Worm (Caenorhabditis elegans) whole organism, L4 larva: ENCODE data around the gene lin-15A.
A peak's percentile ranks its signal among the peaks of the same experiment; 100 is the strongest.

ENCODE experiments used
- D1046.2 ChIP-seq: fragments of 200-800 bp; sonication (Bioruptor generic); IDR thresholded peaks from 2 replicates; pipeline ENCODE4 v1.3.6; 2022; ENCODE audit warnings: missing genetic modification characterization, missing compliant biosample characterization
- F26F4.8 ChIP-seq: fragments of 200-800 bp; sonication (Bioruptor generic); conservative IDR thresholded peaks from 2 replicates; pipeline ENCODE4 v1.3.6; 2022; ENCODE audit warnings: missing genetic modification characterization, missing compliant biosample characterization
- F44E2.7 ChIP-seq: fragments of 200-800 bp; sonication (Bioruptor generic); IDR thresholded peaks from 2 replicates; pipeline ENCODE4 v2.1.2; 2022; ENCODE audit warnings: missing genetic modification characterization, missing compliant biosample characterization
- F49E8.2 ChIP-seq: sonication (generic microtip); optimal IDR thresholded peaks from 2 replicates; lab custom pipeline; 2016; ENCODE audit warnings: missing compliant biosample characterization, mild to moderate bottlenecking, missing genetic modification characterization, borderline replicate concordance
- R02D3.7 ChIP-seq: fragments of 150-350 bp; sonication (generic microtip); optimal IDR thresholded peaks from 3 replicates; lab custom pipeline; 2014; ENCODE audit warnings: missing biosample characterization, missing genetic modification characterization
- T20F7.1 ChIP-seq: fragments of 200-800 bp; sonication (Bioruptor generic); optimal IDR thresholded peaks from 2 replicates; lab custom pipeline; 2018; ENCODE audit warnings: mild to moderate bottlenecking, missing genetic modification characterization, missing compliant biosample characterization
- Y105C5A.15 ChIP-seq: fragments of 200-800 bp; sonication (Bioruptor generic); IDR thresholded peaks from 2 replicates; pipeline ENCODE4 v1.3.6; 2022; ENCODE audit warnings: missing genetic modification characterization, missing compliant biosample characterization
- Y5F2A.4 ChIP-seq: fragments of 200-800 bp; sonication (Bioruptor generic); optimal IDR thresholded peaks from 2 replicates; lab custom pipeline; 2018; ENCODE audit warnings: mild to moderate bottlenecking, missing genetic modification characterization, missing compliant biosample characterization
- Y75B8A.6 ChIP-seq: fragments of 200-800 bp; sonication (Bioruptor generic); IDR thresholded peaks from 2 replicates; pipeline ENCODE4 v1.3.6; 2022; ENCODE audit warnings: missing genetic modification reagents, missing genetic modification characterization, missing compliant biosample characterization
- ZK546.5 ChIP-seq, 2 experiments: sonication (generic microtip); optimal IDR thresholded peaks; 2 replicates each; lab custom pipeline; 2017; ENCODE audit warnings: missing biosample characterization in 2 of 2, missing genetic modification characterization in 2 of 2
- arid-1 ChIP-seq: fragments of 200-800 bp; sonication (Bioruptor generic); conservative IDR thresholded peaks from 2 replicates; pipeline ENCODE4 v1.3.6; 2022; ENCODE audit warnings: missing genetic modification reagents, missing genetic modification characterization, missing compliant biosample characterization
- ceh-28 ChIP-seq: fragments of 150-350 bp; optimal IDR thresholded peaks from 2 replicates; lab custom pipeline; 2014; ENCODE audit warnings: missing biosample characterization, missing genetic modification reagents, missing genetic modification characterization
- ceh-32 ChIP-seq: sonication (generic microtip); optimal IDR thresholded peaks from 2 replicates; lab custom pipeline; 2016; ENCODE audit warnings: mild to moderate bottlenecking, missing genetic modification characterization, missing compliant biosample characterization; ENCODE audit not compliant: poor library complexity
- ceh-62 ChIP-seq: sonication (generic microtip); optimal IDR thresholded peaks from 2 replicates; lab custom pipeline; 2017; ENCODE audit warnings: missing biosample characterization, missing genetic modification characterization
- ceh-82 ChIP-seq: sonication (generic microtip); optimal IDR thresholded peaks from 2 replicates; lab custom pipeline; 2017; ENCODE audit warnings: missing biosample characterization, missing genetic modification characterization
- daf-16 ChIP-seq, 3 experiments: sonication (generic microtip); optimal IDR thresholded peaks; 2 replicates each; lab custom pipeline; 2016 to 2017; ENCODE audit warnings: missing genetic modification characterization in 3 of 3, missing genetic modification reagents in 3 of 3, mild to moderate bottlenecking in 2 of 3, missing compliant biosample characterization in 2 of 3, missing biosample characterization in 1 of 3, moderate library complexity in 1 of 3
- daf-19 ChIP-seq: fragments of 200-800 bp; sonication (Bioruptor generic); conservative IDR thresholded peaks from 2 replicates; pipeline ENCODE4 v1.3.6; 2022; ENCODE audit warnings: missing genetic modification characterization, missing compliant biosample characterization
- dmd-6 ChIP-seq: fragments of 200-800 bp; sonication (Bioruptor generic); IDR thresholded peaks from 2 replicates; pipeline ENCODE4 v1.3.6; 2022; ENCODE audit warnings: missing genetic modification reagents, missing genetic modification characterization, missing compliant biosample characterization
- dpl-1 ChIP-seq: fragments of 150-350 bp; optimal IDR thresholded peaks from 2 replicates; lab custom pipeline; 2014; ENCODE audit warnings: missing biosample characterization, missing genetic modification reagents, missing genetic modification characterization
- duxl-1 ChIP-seq: sonication (generic microtip); optimal IDR thresholded peaks from 2 replicates; lab custom pipeline; 2016; ENCODE audit warnings: mild to moderate bottlenecking, missing genetic modification characterization, moderate library complexity, missing compliant biosample characterization; ENCODE audit not compliant: poor library complexity
- fos-1 ChIP-seq: fragments of 150-350 bp; optimal IDR thresholded peaks from 2 replicates; lab custom pipeline; 2014; ENCODE audit warnings: missing biosample characterization, missing genetic modification characterization
- gei-8 ChIP-seq: fragments of 200-800 bp; sonication (Bioruptor generic); optimal IDR thresholded peaks from 2 replicates; lab custom pipeline; 2018; ENCODE audit warnings: mild to moderate bottlenecking, missing genetic modification characterization, missing compliant biosample characterization
- hif-1 ChIP-seq, 2 experiments: sonication (generic microtip); optimal IDR thresholded peaks; 2 replicates each; lab custom pipeline; 2016 to 2017; ENCODE audit warnings: missing compliant biosample characterization in 2 of 2, missing genetic modification characterization in 2 of 2, missing genetic modification reagents in 2 of 2, missing genotype in 2 of 2, mild to moderate bottlenecking in 1 of 2
- jun-1 ChIP-seq: fragments of 150-350 bp; optimal IDR thresholded peaks from 2 replicates; lab custom pipeline; 2014; ENCODE audit warnings: missing biosample characterization, missing genetic modification reagents, missing genetic modification characterization
- lim-7 ChIP-seq: fragments of 200-800 bp; sonication (Bioruptor generic); IDR thresholded peaks from 2 replicates; pipeline ENCODE4 v1.3.6; 2022; ENCODE audit warnings: missing genetic modification characterization, missing compliant biosample characterization
- lin-1 ChIP-seq: fragments of 200-800 bp; sonication (Bioruptor generic); IDR thresholded peaks from 2 replicates; pipeline ENCODE4 v1.3.6; 2022; ENCODE audit warnings: missing genetic modification reagents, missing genetic modification characterization, missing compliant biosample characterization
- lin-13 ChIP-seq: fragments of 150-350 bp; optimal IDR thresholded peaks from 2 replicates; lab custom pipeline; 2014; ENCODE audit warnings: missing biosample characterization, missing genetic modification reagents, missing genetic modification characterization
- lin-38 ChIP-seq: fragments of 200-800 bp; sonication (Bioruptor generic); IDR thresholded peaks from 2 replicates; pipeline ENCODE4 v1.3.6; 2022; ENCODE audit warnings: missing genetic modification reagents, missing genetic modification characterization, missing compliant biosample characterization
- lin-39 ChIP-seq: fragments of 150-350 bp; optimal IDR thresholded peaks from 2 replicates; lab custom pipeline; 2014; ENCODE audit warnings: missing biosample characterization, missing genetic modification reagents, missing genetic modification characterization
- lsy-2 ChIP-seq, 2 experiments: fragments of 150-350 bp in 1 of 2; sonication (generic microtip) in 1 of 2; optimal IDR thresholded peaks; 2 replicates each; lab custom pipeline; 2014 to 2017; ENCODE audit warnings: missing biosample characterization in 2 of 2, missing genetic modification characterization in 2 of 2
- madf-5 ChIP-seq, 2 experiments: fragments of 200-800 bp; sonication (Bioruptor generic); IDR thresholded peaks; 2 replicates each; pipeline ENCODE4 v1.3.6; 2022; ENCODE audit warnings: missing compliant biosample characterization in 2 of 2, missing genetic modification characterization in 2 of 2
- mdl-1 ChIP-seq, 2 experiments: fragments of 150-350 bp in 1 of 2; sonication (generic microtip) in 1 of 2; optimal IDR thresholded peaks; 2 replicates each; lab custom pipeline; 2014 to 2017; ENCODE audit warnings: missing biosample characterization in 2 of 2, missing genetic modification characterization in 2 of 2
- mep-1 ChIP-seq: fragments of 150-350 bp; sonication (generic microtip); optimal IDR thresholded peaks from 3 replicates; lab custom pipeline; 2014; ENCODE audit warnings: missing biosample characterization, missing genetic modification characterization
- mxl-2 ChIP-seq: fragments of 200-800 bp; sonication (Bioruptor generic); conservative IDR thresholded peaks from 2 replicates; pipeline ENCODE4 v1.3.6; 2022; ENCODE audit warnings: missing genetic modification reagents, missing genetic modification characterization, missing compliant biosample characterization
- nhr-111 ChIP-seq: fragments of 200-800 bp; sonication (Bioruptor generic); optimal IDR thresholded peaks from 2 replicates; lab custom pipeline; 2018; ENCODE audit warnings: mild to moderate bottlenecking, missing genetic modification characterization, missing compliant biosample characterization
- nhr-237 ChIP-seq: sonication (generic microtip); optimal IDR thresholded peaks from 2 replicates; lab custom pipeline; 2017; ENCODE audit warnings: missing biosample characterization, missing genetic modification characterization
- nhr-25 ChIP-seq: sonication (generic microtip); optimal IDR thresholded peaks from 2 replicates; lab custom pipeline; 2017; ENCODE audit warnings: missing genetic modification characterization, mild to moderate bottlenecking, missing compliant biosample characterization, antibody characterized with exemption, moderate library complexity, borderline replicate concordance; ENCODE audit not compliant: insufficient read depth
- nhr-41 ChIP-seq: fragments of 200-800 bp; sonication (Bioruptor generic); IDR thresholded peaks from 2 replicates; pipeline ENCODE4 v1.3.6; 2022; ENCODE audit warnings: missing genetic modification reagents, missing genetic modification characterization, missing compliant biosample characterization
- nhr-6 ChIP-seq: fragments of 150-350 bp; optimal IDR thresholded peaks from 2 replicates; lab custom pipeline; 2014; ENCODE audit warnings: missing biosample characterization, missing genetic modification characterization
- pqm-1 ChIP-seq: sonication (generic microtip); optimal IDR thresholded peaks from 2 replicates; lab custom pipeline; 2017; ENCODE audit warnings: missing biosample characterization, missing genetic modification characterization
- rbr-2 ChIP-seq: sonication (generic microtip); optimal IDR thresholded peaks from 2 replicates; lab custom pipeline; 2016; ENCODE audit warnings: missing genotype, missing genetic modification characterization, missing compliant biosample characterization
- saeg-2 ChIP-seq: fragments of 200-800 bp; sonication (Bioruptor generic); IDR thresholded peaks from 2 replicates; pipeline ENCODE4 v1.3.6; 2022; ENCODE audit warnings: missing genetic modification reagents, missing genetic modification characterization, missing compliant biosample characterization
- snpc-1.2 ChIP-seq: fragments of 200-800 bp; sonication (Bioruptor generic); IDR thresholded peaks from 2 replicates; pipeline ENCODE4 v1.3.6; 2022; ENCODE audit warnings: missing genetic modification reagents, missing genetic modification characterization, missing compliant biosample characterization
- spr-3 ChIP-seq: fragments of 200-800 bp; sonication (Bioruptor generic); optimal IDR thresholded peaks from 2 replicates; lab custom pipeline; 2018; ENCODE audit warnings: mild to moderate bottlenecking, missing genetic modification characterization, missing compliant biosample characterization
- tag-97 ChIP-seq: fragments of 200-800 bp; sonication (Bioruptor generic); IDR thresholded peaks from 2 replicates; pipeline ENCODE4 v1.3.6; 2022; ENCODE audit warnings: missing genetic modification characterization, missing compliant biosample characterization
- unc-39 ChIP-seq: sonication (generic microtip); optimal IDR thresholded peaks from 2 replicates; lab custom pipeline; 2017; ENCODE audit warnings: missing biosample characterization, missing genetic modification characterization
- vab-7 ChIP-seq: fragments of 200-800 bp; sonication (Bioruptor generic); IDR thresholded peaks from 2 replicates; pipeline ENCODE4 v1.3.6; 2022; ENCODE audit warnings: missing genetic modification reagents, missing genetic modification characterization, missing compliant biosample characterization
- zag-1 ChIP-seq: fragments of 150-350 bp; optimal IDR thresholded peaks from 2 replicates; lab custom pipeline; 2014; ENCODE audit warnings: missing biosample characterization, missing genetic modification characterization
- zfp-2 ChIP-seq: sonication (generic microtip); optimal IDR thresholded peaks from 2 replicates; lab custom pipeline; 2016; ENCODE audit warnings: mild to moderate bottlenecking, missing genetic modification characterization, missing compliant biosample characterization
- zip-2 ChIP-seq: fragments of 150-350 bp; optimal IDR thresholded peaks from 2 replicates; lab custom pipeline; 2014; ENCODE audit warnings: missing biosample characterization, missing genetic modification characterization
- ztf-7 ChIP-seq: fragments of 150-350 bp; optimal IDR thresholded peaks from 2 replicates; lab custom pipeline; 2014; ENCODE audit warnings: missing biosample characterization, missing genetic modification characterization

lin-15A gene

DNA sequence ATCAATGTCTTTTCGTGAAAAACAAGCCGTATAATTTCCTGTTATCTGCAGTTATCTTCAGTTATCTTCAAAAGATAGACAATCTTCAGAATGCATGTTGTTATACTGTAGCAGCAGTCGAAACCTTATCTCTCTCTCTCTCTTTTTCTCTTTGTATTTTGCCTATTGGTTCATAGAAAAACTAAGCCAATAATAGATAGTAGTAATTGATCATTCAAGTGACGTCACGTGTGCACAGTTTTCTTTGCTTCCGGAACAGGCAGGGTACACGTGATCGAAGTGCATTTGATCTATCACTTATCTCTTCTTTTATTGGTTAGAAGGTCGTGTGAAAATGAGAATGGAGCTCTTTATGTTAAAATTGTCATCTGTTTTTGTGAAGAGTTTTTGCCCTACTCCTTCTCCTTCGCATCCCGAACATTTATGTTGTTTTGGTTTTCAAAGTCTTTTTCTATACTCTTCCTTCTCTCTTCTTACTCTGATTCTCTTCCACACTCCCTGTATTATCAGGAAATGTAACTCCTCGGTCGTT is 27.1 kb upstream of the lin-15A start (continued):
- TF ChIP-seq snpc-1.2 (GFP tag; lab: Robert Waterston, UW) (no peak), zip-2 (tag; lab: Kevin White, UChicago) (no peak), nhr-41 (GFP tag; lab: Robert Waterston, UW) (no peak), ceh-62 (tag; lab: Kevin White, UChicago) (no peak), lin-13 (GFP tag; lab: Kevin White, UChicago) (no peak), R02D3.7 (tag; lab: Kevin White, UChicago) (no peak), spr-3 (no peak), duxl-1 (no peak), saeg-2 (GFP tag; lab: Robert Waterston, UW) (no peak), daf-19 (GFP tag; lab: Robert Waterston, UW) (no peak), jun-1 (tag; lab: Kevin White, UChicago) (no peak), arid-1 (GFP tag; lab: Robert Waterston, UW) (no peak), madf-5 (GFP tag; IDR thresholded peaks at IDR 0.05; lab: Robert Waterston, UW) (no peak), F26F4.8 (GFP tag; lab: Robert Waterston, UW) (no peak), ztf-7 (tag; lab: Kevin White, UChicago) (no peak), ceh-82 (tag; lab: Kevin White, UChicago) (no peak), ceh-32 (tag; lab: Kevin White, UChicago) (no peak), mdl-1 (tag; optimal IDR thresholded peaks at IDR 0.05; lab: Kevin White, UChicago) (peak in 1 of 2 experiments; percentile 69), pqm-1 (tag; lab: Kevin White, UChicago) (no peak), nhr-111 (GFP tag; lab: Kevin White, UChicago) (no peak), lin-39 (tag; lab: Kevin White, UChicago) (no peak), zag-1 (tag; lab: Kevin White, UChicago) (no peak), lim-7 (no peak), lin-1 (GFP tag; lab: Robert Waterston, UW) (peak; percentile 30; the same call in 1 of the 2 replicates), nhr-237 (no peak), Y105C5A.15 (no peak), nhr-6 (no peak), Y75B8A.6 (no peak), gei-8 (GFP tag; lab: Kevin White, UChicago) (no peak), vab-7 (GFP tag; lab: Robert Waterston, UW) (no peak), mep-1 (peak; percentile 34), nhr-25 (tag; lab: Kevin White, UChicago) (no peak), zfp-2 (tag; lab: Kevin White, UChicago) (no peak), rbr-2 (tag; lab: Kevin White, UChicago) (no peak), dmd-6 (GFP tag; lab: Robert Waterston, UW) (peak; percentile 67), lsy-2 (tag; optimal IDR thresholded peaks at IDR 0.05; lab: Kevin White, UChicago) (peak in 1 of 2 experiments; percentile 22), lin-38 (GFP tag; lab: Robert Waterston, UW) (no peak), F49E8.2 (tag; lab: Kevin White, UChicago) (no peak), ZK546.5 (tag; optimal IDR thresholded peaks at IDR 0.05; lab: Kevin White, UChicago) (no peak), hif-1 (tag; optimal IDR thresholded peaks at IDR 0.05; lab: Kevin White, UChicago) (no peak), daf-16 (GFP tag; optimal IDR thresholded peaks at IDR 0.05; lab: Kevin White, UChicago) (peak in 1 of 2 experiments; percentile 8), daf-16 (tag; optimal IDR thresholded peaks at IDR 0.05; lab: Kevin White, UChicago) (peak; percentile 84), unc-39 (tag; lab: Kevin White, UChicago) (no peak), ceh-28 (no peak), D1046.2 (GFP tag; lab: Robert Waterston, UW) (no peak), T20F7.1 (no peak), dpl-1 (GFP tag; lab: Kevin White, UChicago) (no peak), F44E2.7 (GFP tag; lab: Robert Waterston, UW) (no peak), Y5F2A.4 (GFP tag; lab: Kevin White, UChicago) (no peak), fos-1 (tag; lab: Kevin White, UChicago) (no peak), tag-97 (GFP tag; lab: Robert Waterston, UW) (no peak), mxl-2 (GFP tag; lab: Robert Waterston, UW) (no peak)
